Fruit fly (Drosophila melanogaster): Measurements from ENCODE around the gene SclB.

DNA sequence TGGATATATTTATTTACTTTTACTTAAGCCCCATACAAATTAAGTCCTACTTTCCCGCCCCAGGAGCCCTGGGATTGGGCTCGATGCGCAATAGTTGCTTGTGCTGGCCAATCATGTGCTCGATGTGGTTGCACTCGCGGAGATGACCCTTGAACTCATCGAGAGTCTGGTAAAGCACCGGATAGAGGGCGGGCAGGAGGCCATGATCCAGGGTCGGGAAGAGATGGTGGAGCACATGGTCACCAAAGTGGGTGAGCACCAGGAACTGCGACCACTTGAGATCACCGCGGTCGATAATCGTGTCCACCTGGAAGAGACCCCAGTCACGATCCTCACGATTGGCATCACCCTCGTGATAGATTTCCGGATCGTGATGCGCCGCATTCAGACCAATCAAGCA is 48.9 kb upstream of the SclB start:
- TF ChIP-seq fd59A (GFP tag; optimal IDR thresholded peaks at IDR 0.05) = no peak
- TF ChIP-seq Blimp-1 (GFP tag; optimal IDR thresholded peaks at IDR 0.05) = no peak
- no peak for TF ChIP-seq OdsH (GFP tag; optimal IDR thresholded peaks at IDR 0.05)
- TF ChIP-seq dac (GFP tag; optimal IDR thresholded peaks at IDR 0.05) = no peak
- no peak for TF ChIP-seq topi (GFP tag; optimal IDR thresholded peaks at IDR 0.05)
- TF ChIP-seq CG10669 (GFP tag; optimal IDR thresholded peaks at IDR 0.05) = no peak
- TF ChIP-seq Smox (GFP tag; optimal IDR thresholded peaks at IDR 0.05) = no peak
